Worm (Caenorhabditis elegans) whole organism, midembryonic: ENCODE data around the gene C07G2.5.

Source experiments
- T22C8.4 ChIP-seq: fragments of 200-800 bp; sonication (Bioruptor generic); IDR thresholded peaks from 2 replicates; pipeline ENCODE4 v1.3.6; 2022; ENCODE audit warnings: missing genetic modification characterization, missing compliant biosample characterization
- cog-1 ChIP-seq: sonication (generic microtip); optimal IDR thresholded peaks from 2 replicates; lab custom pipeline; 2016; ENCODE audit warnings: missing genetic modification characterization, missing compliant biosample characterization
- flt-1 ChIP-seq: fragments of 200-800 bp; sonication (Bioruptor generic); IDR thresholded peaks from 2 replicates; pipeline ENCODE4 v1.3.6; 2022; ENCODE audit warnings: missing genetic modification characterization, missing compliant biosample characterization
- klf-2 ChIP-seq: fragments of 200-800 bp; sonication (Bioruptor generic); conservative IDR thresholded peaks from 2 replicates; pipeline ENCODE4 v1.3.6; 2022; ENCODE audit warnings: missing genetic modification reagents, missing genetic modification characterization, missing compliant biosample characterization
- tab-1 ChIP-seq: fragments of 200-800 bp; sonication (Bioruptor generic); IDR thresholded peaks from 2 replicates; pipeline ENCODE4 v1.3.6; 2022; ENCODE audit warnings: missing genetic modification characterization, missing compliant biosample characterization
- ztf-23 ChIP-seq: fragments of 200-800 bp; sonication (Bioruptor generic); IDR thresholded peaks from 2 replicates; pipeline ENCODE4 v1.3.6; 2022; ENCODE audit warnings: missing genetic modification reagents, missing genetic modification characterization, missing compliant biosample characterization
- ztf-29 ChIP-seq: fragments of 200-800 bp; sonication (Bioruptor generic); IDR thresholded peaks from 2 replicates; pipeline ENCODE4 v1.3.6; 2022; ENCODE audit warnings: missing genetic modification reagents, missing genetic modification characterization, missing compliant biosample characterization

- no peak for TF ChIP-seq tab-1 (GFP tag; lab: Robert Waterston, UW)
- TF ChIP-seq T22C8.4 (GFP tag; lab: Robert Waterston, UW), result no peak
- TF ChIP-seq flt-1 (GFP tag; lab: Robert Waterston, UW), result no peak
- TF ChIP-seq ztf-29 (GFP tag; lab: Robert Waterston, UW), result no peak
- no peak for TF ChIP-seq cog-1 (tag; lab: Kevin White, UChicago)
- no peak for TF ChIP-seq klf-2 (GFP tag; lab: Robert Waterston, UW)
- TF ChIP-seq ztf-23 (GFP tag; lab: Robert Waterston, UW), result no peak
Observed at ce11 chrIII:4456579-4456978, 42.3 kb downstream of the C07G2.5 start.
